Worm (Caenorhabditis elegans): ENCODE results near the gene zip-11.

DNA sequence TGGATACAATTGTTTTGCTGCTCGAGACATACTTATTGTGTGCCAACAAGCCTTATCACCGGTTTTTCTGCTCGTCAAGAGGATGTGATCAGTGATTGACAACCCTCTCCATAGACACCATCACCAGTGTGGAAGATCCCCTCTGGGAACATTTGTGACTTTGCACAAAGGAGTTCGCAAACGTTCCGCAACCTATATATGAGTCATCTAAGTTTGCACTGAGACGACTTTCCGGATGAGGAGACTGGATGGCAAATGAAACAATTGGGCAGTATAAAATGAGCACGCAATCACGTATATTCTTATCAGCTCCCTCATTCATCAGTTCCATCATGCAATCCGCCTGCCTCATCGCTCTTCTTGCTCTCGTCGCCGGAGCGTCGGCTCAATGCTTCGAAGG is 10.6 kb upstream of the zip-11 start, which contains the start of gene W08E12.5:
- TF ChIP-seq him-1 (tag; optimal IDR thresholded peaks at IDR 0.05) (no peak), W03F9.2 (tag; optimal IDR thresholded peaks at IDR 0.05) (no peak)

All from whole organism, L4/young adult.